Worm (Caenorhabditis elegans) whole organism, young adult: ENCODE measurements around the gene mom-1.

Experiments
- B0261.1 ChIP-seq: sonication (generic microtip); optimal IDR thresholded peaks from 2 replicates; lab custom pipeline; 2016; ENCODE audit warnings: mild to moderate bottlenecking, missing genetic modification characterization, moderate library complexity, missing compliant biosample characterization
- C06A6.2 ChIP-seq: fragments of 200-800 bp; sonication (Bioruptor generic); conservative IDR thresholded peaks from 2 replicates; pipeline ENCODE4 v1.3.6; 2022; ENCODE audit warnings: missing genetic modification characterization, missing compliant biosample characterization
- F10E7.11 ChIP-seq: sonication (generic microtip); optimal IDR thresholded peaks from 2 replicates; lab custom pipeline; 2017; ENCODE audit warnings: mild to moderate bottlenecking, missing genetic modification characterization, moderate library complexity, missing compliant biosample characterization
- F23B12.7 ChIP-seq: sonication (generic microtip); optimal IDR thresholded peaks from 2 replicates; lab custom pipeline; 2017; ENCODE audit warnings: missing genetic modification characterization, mild to moderate bottlenecking, missing compliant biosample characterization, antibody characterized with exemption, moderate library complexity; ENCODE audit not compliant: insufficient read depth
- F37B4.10 ChIP-seq: fragments of 200-800 bp; sonication (Bioruptor generic); IDR thresholded peaks from 2 replicates; pipeline ENCODE4 v1.3.6; 2022; ENCODE audit warnings: missing genetic modification characterization, missing compliant biosample characterization
- F39B2.1 ChIP-seq: fragments of 200-800 bp; sonication (Bioruptor generic); IDR thresholded peaks from 2 replicates; pipeline ENCODE4 v1.3.6; 2022; ENCODE audit warnings: missing genetic modification reagents, missing genetic modification characterization, missing compliant biosample characterization
- F49E8.2 ChIP-seq: sonication (generic microtip); optimal IDR thresholded peaks from 3 replicates; lab custom pipeline; 2017; ENCODE audit warnings: missing genetic modification characterization, mild to moderate bottlenecking, missing compliant biosample characterization, antibody characterized with exemption, moderate library complexity; ENCODE audit not compliant: insufficient read depth
- F57C9.4 ChIP-seq: sonication (generic microtip); optimal IDR thresholded peaks from 2 replicates; lab custom pipeline; 2017; ENCODE audit warnings: mild to moderate bottlenecking, missing genetic modification characterization, missing compliant biosample characterization
- K12H6.12 ChIP-seq: fragments of 200-800 bp; sonication (Bioruptor generic); optimal IDR thresholded peaks from 2 replicates; lab custom pipeline; 2018; ENCODE audit warnings: mild to moderate bottlenecking, missing genetic modification characterization, missing compliant biosample characterization
- Y53G8AR.9 ChIP-seq: fragments of 200-800 bp; sonication (Bioruptor generic); conservative IDR thresholded peaks from 2 replicates; pipeline ENCODE4 v1.3.6; 2022; ENCODE audit warnings: missing genetic modification reagents, missing genetic modification characterization, missing compliant biosample characterization
- Y56A3A.18 ChIP-seq: fragments of 200-800 bp; sonication (Bioruptor generic); IDR thresholded peaks from 2 replicates; pipeline ENCODE4 v1.3.6; 2022; ENCODE audit warnings: missing genetic modification reagents, missing genetic modification characterization, missing compliant biosample characterization
- Y67H2A.10 ChIP-seq: fragments of 200-800 bp; sonication (Bioruptor generic); conservative IDR thresholded peaks from 2 replicates; pipeline ENCODE4 v1.3.6; 2022; ENCODE audit warnings: missing genetic modification reagents, missing genetic modification characterization, missing compliant biosample characterization
- Y95B8A.8 ChIP-seq: fragments of 200-800 bp; sonication (Bioruptor generic); IDR thresholded peaks from 2 replicates; pipeline ENCODE4 v1.3.6; 2022; ENCODE audit warnings: missing genetic modification reagents, missing genetic modification characterization, missing compliant biosample characterization
- ZK185.1 ChIP-seq: sonication (generic microtip); optimal IDR thresholded peaks from 2 replicates; lab custom pipeline; 2016; ENCODE audit warnings: mild to moderate bottlenecking, missing genetic modification characterization, missing compliant biosample characterization; ENCODE audit not compliant: poor library complexity, severe bottlenecking
- akir-1 ChIP-seq: fragments of 200-800 bp; sonication (Bioruptor generic); optimal IDR thresholded peaks from 2 replicates; lab custom pipeline; 2018; ENCODE audit warnings: mild to moderate bottlenecking, missing genetic modification characterization, moderate library complexity, missing compliant biosample characterization
- atf-7 ChIP-seq: sonication (generic microtip); optimal IDR thresholded peaks from 2 replicates; lab custom pipeline; 2017; ENCODE audit warnings: mild to moderate bottlenecking, missing genetic modification characterization, missing compliant biosample characterization
- attf-5 ChIP-seq: fragments of 200-800 bp; sonication (Bioruptor generic); optimal IDR thresholded peaks from 2 replicates; lab custom pipeline; 2018; ENCODE audit warnings: mild to moderate bottlenecking, missing genetic modification characterization, missing compliant biosample characterization
- attf-6 ChIP-seq: fragments of 200-800 bp; sonication (Bioruptor generic); IDR thresholded peaks from 2 replicates; pipeline ENCODE4 v1.3.6; 2022; ENCODE audit warnings: missing genetic modification reagents, missing genetic modification characterization, missing compliant biosample characterization
- cebp-1 ChIP-seq, 2 experiments: fragments of 200-800 bp in 1 of 2; sonication (Bioruptor generic) in 1 of 2; sonication (generic microtip) in 1 of 2; IDR thresholded peaks in 1 of 2; optimal IDR thresholded peaks in 1 of 2; 2 replicates each; pipeline versions ENCODE4 v1.3.6 to Lab custom; 2017 to 2022; ENCODE audit warnings: missing compliant biosample characterization in 2 of 2, missing genetic modification characterization in 2 of 2, mild to moderate bottlenecking in 1 of 2, missing genetic modification reagents in 1 of 2, moderate library complexity in 1 of 2
- cebp-2 ChIP-seq: fragments of 200-800 bp; sonication (Bioruptor generic); IDR thresholded peaks from 2 replicates; pipeline ENCODE4 v1.3.6; 2022; ENCODE audit warnings: missing genetic modification characterization, missing compliant biosample characterization
- ceh-27 ChIP-seq: fragments of 200-800 bp; sonication (Bioruptor generic); optimal IDR thresholded peaks from 2 replicates; lab custom pipeline; 2018; ENCODE audit warnings: mild to moderate bottlenecking, missing genetic modification characterization, moderate library complexity, missing compliant biosample characterization
- ceh-58 ChIP-seq: fragments of 200-800 bp; sonication (Bioruptor generic); IDR thresholded peaks from 2 replicates; pipeline ENCODE4 v1.3.6; 2022; ENCODE audit warnings: missing genetic modification characterization, missing compliant biosample characterization
- ceh-91 ChIP-seq: fragments of 200-800 bp; sonication (Bioruptor generic); IDR thresholded peaks from 2 replicates; pipeline ENCODE4 v1.3.6; 2022; ENCODE audit warnings: missing genetic modification reagents, missing genetic modification characterization, missing compliant biosample characterization
- die-1 ChIP-seq: sonication (generic microtip); optimal IDR thresholded peaks from 2 replicates; lab custom pipeline; 2016; ENCODE audit warnings: missing genotype, mild to moderate bottlenecking, missing genetic modification characterization, missing compliant biosample characterization
- dpff-1 ChIP-seq: sonication (generic microtip); optimal IDR thresholded peaks from 2 replicates; lab custom pipeline; 2017; ENCODE audit warnings: mild to moderate bottlenecking, missing genetic modification characterization, missing compliant biosample characterization
- dpl-1 ChIP-seq: fragments of 150-350 bp; optimal IDR thresholded peaks from 2 replicates; lab custom pipeline; 2014; ENCODE audit warnings: missing biosample characterization, missing genetic modification reagents, missing genetic modification characterization
- ekl-4 ChIP-seq: fragments of 200-800 bp; sonication (Bioruptor generic); IDR thresholded peaks from 2 replicates; pipeline ENCODE4 v1.3.6; 2022; ENCODE audit warnings: missing genetic modification reagents, missing genetic modification characterization, missing compliant biosample characterization
- ets-4 ChIP-seq: fragments of 200-800 bp; sonication (Bioruptor generic); optimal IDR thresholded peaks from 2 replicates; lab custom pipeline; 2018; ENCODE audit warnings: mild to moderate bottlenecking, missing genetic modification characterization, missing compliant biosample characterization
- fkh-3 ChIP-seq: sonication (generic microtip); optimal IDR thresholded peaks from 2 replicates; lab custom pipeline; 2016; ENCODE audit warnings: mild to moderate bottlenecking, missing genetic modification characterization, missing compliant biosample characterization
- gei-17 ChIP-seq: fragments of 200-800 bp; sonication (Bioruptor generic); optimal IDR thresholded peaks from 2 replicates; lab custom pipeline; 2018; ENCODE audit warnings: mild to moderate bottlenecking, missing genetic modification characterization, missing compliant biosample characterization
- hlh-12 ChIP-seq: sonication (generic microtip); optimal IDR thresholded peaks from 2 replicates; lab custom pipeline; 2016; ENCODE audit warnings: missing genetic modification characterization, missing compliant biosample characterization
- hlh-26 ChIP-seq: fragments of 200-800 bp; sonication (Bioruptor generic); conservative IDR thresholded peaks from 2 replicates; pipeline ENCODE4 v1.3.6; 2022; ENCODE audit warnings: missing genetic modification reagents, missing genetic modification characterization, missing compliant biosample characterization
- hmg-1.2 ChIP-seq: fragments of 200-800 bp; sonication (Bioruptor generic); IDR thresholded peaks from 2 replicates; pipeline ENCODE4 v1.3.6; 2022; ENCODE audit warnings: missing genetic modification reagents, missing genetic modification characterization, missing compliant biosample characterization
- hrde-1 ChIP-seq: sonication (generic microtip); optimal IDR thresholded peaks from 2 replicates; lab custom pipeline; 2016; ENCODE audit warnings: missing genetic modification characterization, mild to moderate bottlenecking, missing compliant biosample characterization, moderate library complexity, missing genotype, missing genetic modification reagents, borderline replicate concordance
- let-526 ChIP-seq: fragments of 200-800 bp; sonication (Bioruptor generic); IDR thresholded peaks from 2 replicates; pipeline ENCODE4 v1.3.6; 2022; ENCODE audit warnings: missing genetic modification reagents, missing genetic modification characterization, missing compliant biosample characterization
- lin-54 ChIP-seq: fragments of 200-800 bp; sonication (Bioruptor generic); optimal IDR thresholded peaks from 2 replicates; lab custom pipeline; 2018; ENCODE audit warnings: mild to moderate bottlenecking, missing genetic modification characterization, missing compliant biosample characterization
- lir-1 ChIP-seq: fragments of 200-800 bp; sonication (Bioruptor generic); conservative IDR thresholded peaks from 2 replicates; pipeline ENCODE4 v1.3.6; 2022; ENCODE audit warnings: missing genetic modification reagents, missing genetic modification characterization, missing compliant biosample characterization
- lsy-27 ChIP-seq: sonication (generic microtip); optimal IDR thresholded peaks from 2 replicates; lab custom pipeline; 2017; ENCODE audit warnings: missing genetic modification characterization, mild to moderate bottlenecking, missing compliant biosample characterization, antibody characterized with exemption, missing genotype, borderline replicate concordance; ENCODE audit not compliant: insufficient read depth
- madf-3 ChIP-seq: fragments of 200-800 bp; sonication (Bioruptor generic); IDR thresholded peaks from 2 replicates; pipeline ENCODE4 v1.3.6; 2022; ENCODE audit warnings: missing genetic modification reagents, missing genetic modification characterization, missing compliant biosample characterization
- nhr-120 ChIP-seq: fragments of 200-800 bp; sonication (Bioruptor generic); IDR thresholded peaks from 2 replicates; pipeline ENCODE4 v1.3.6; 2022; ENCODE audit warnings: missing genetic modification characterization, missing compliant biosample characterization
- nhr-179 ChIP-seq: sonication (generic microtip); optimal IDR thresholded peaks from 2 replicates; lab custom pipeline; 2016; ENCODE audit warnings: mild to moderate bottlenecking, missing genetic modification characterization, missing compliant biosample characterization
- nhr-90 ChIP-seq: sonication (generic microtip); optimal IDR thresholded peaks from 2 replicates; lab custom pipeline; 2016; ENCODE audit warnings: missing genotype, mild to moderate bottlenecking, missing genetic modification characterization, missing compliant biosample characterization
- sdz-38 ChIP-seq: sonication (generic microtip); optimal IDR thresholded peaks from 2 replicates; lab custom pipeline; 2016; ENCODE audit warnings: missing genotype, missing genetic modification characterization, missing compliant biosample characterization
- sptf-2 ChIP-seq: fragments of 200-800 bp; sonication (Bioruptor generic); optimal IDR thresholded peaks from 2 replicates; lab custom pipeline; 2018; ENCODE audit warnings: mild to moderate bottlenecking, missing genetic modification characterization, missing compliant biosample characterization
- tlf-1 ChIP-seq: fragments of 200-800 bp; sonication (Bioruptor generic); optimal IDR thresholded peaks from 2 replicates; lab custom pipeline; 2018; ENCODE audit warnings: mild to moderate bottlenecking, missing genetic modification characterization, missing compliant biosample characterization
- ztf-22 ChIP-seq: fragments of 200-800 bp; sonication (Bioruptor generic); optimal IDR thresholded peaks from 2 replicates; lab custom pipeline; 2018; ENCODE audit warnings: mild to moderate bottlenecking, missing genetic modification characterization, moderate library complexity, missing compliant biosample characterization

The mom-1 gene

ce11 chrX:6253899-6254670, 38.8 kb upstream of the mom-1 start (continued):
- TF ChIP-seq cebp-1 (GFP tag; IDR thresholded peaks at IDR 0.05; lab: Robert Waterston, UW), result peak; percentile 34; the same call in 1 of the 2 replicates
- peak; percentile 69 for TF ChIP-seq cebp-1 (tag; optimal IDR thresholded peaks at IDR 0.05; lab: Kevin White, UChicago)
- no peak for TF ChIP-seq ceh-27 (GFP tag; lab: Kevin White, UChicago)
- no peak for TF ChIP-seq F37B4.10 (GFP tag; lab: Robert Waterston, UW)
- no peak for TF ChIP-seq dpl-1 (GFP tag; lab: Kevin White, UChicago)
- peak; percentile 69 for TF ChIP-seq ekl-4 (GFP tag; lab: Robert Waterston, UW)
- TF ChIP-seq F39B2.1 (GFP tag; lab: Robert Waterston, UW), result no peak
- no peak for TF ChIP-seq gei-17 (GFP tag; lab: Kevin White, UChicago)
- TF ChIP-seq Y56A3A.18 (GFP tag; lab: Robert Waterston, UW), result peak; percentile 69; the same call in 1 of the 2 replicates
- TF ChIP-seq let-526 (GFP tag; lab: Robert Waterston, UW), result no peak; the same call in 1 of the 2 replicates
- TF ChIP-seq Y95B8A.8 (GFP tag; lab: Robert Waterston, UW), result peak; percentile 87
- peak; percentile 20 for TF ChIP-seq ets-4
- TF ChIP-seq cebp-2 (GFP tag; lab: Robert Waterston, UW), result no peak
- TF ChIP-seq atf-7, result peak; percentile 52
- TF ChIP-seq ceh-91 (GFP tag; lab: Robert Waterston, UW), result no peak
- peak; percentile 40 for TF ChIP-seq ZK185.1 (tag; lab: Kevin White, UChicago)
- peak; percentile 8 for TF ChIP-seq tlf-1 (GFP tag; lab: Kevin White, UChicago)
- peak; percentile 27 for TF ChIP-seq attf-5
- TF ChIP-seq F49E8.2 (tag; lab: Kevin White, UChicago), result no peak
- TF ChIP-seq hrde-1 (tag; lab: Kevin White, UChicago), result no peak
- peak; percentile 2 for TF ChIP-seq nhr-90 (tag; lab: Kevin White, UChicago)
- peak; percentile 1 for TF ChIP-seq ztf-22
- TF ChIP-seq F57C9.4 (tag; lab: Kevin White, UChicago), result peak; percentile 32
- no peak for TF ChIP-seq F23B12.7 (tag; lab: Kevin White, UChicago)
- TF ChIP-seq K12H6.12 (tag; lab: Kevin White, UChicago), result peak; percentile 10
- TF ChIP-seq lin-54 (GFP tag; lab: Kevin White, UChicago), result peak; percentile 48
- TF ChIP-seq madf-3, result 0 out of 2 replicates have a peak, but pooled peaks have one; percentile 54
- peak; percentile 19 for TF ChIP-seq hmg-1.2
- TF ChIP-seq sptf-2, result no peak
- no peak for TF ChIP-seq hlh-26 (GFP tag; lab: Robert Waterston, UW)
- no peak for TF ChIP-seq ceh-58 (GFP tag; lab: Robert Waterston, UW)
- TF ChIP-seq hlh-12 (tag; lab: Kevin White, UChicago), result no peak
- no peak for TF ChIP-seq die-1
- no peak for TF ChIP-seq lir-1 (GFP tag; lab: Robert Waterston, UW)
- no peak for TF ChIP-seq nhr-179
- TF ChIP-seq nhr-120 (GFP tag; lab: Robert Waterston, UW), result no peak
- no peak for TF ChIP-seq B0261.1 (tag; lab: Kevin White, UChicago)
- TF ChIP-seq dpff-1 (tag; lab: Kevin White, UChicago), result no peak
- peak; percentile 85 for TF ChIP-seq Y53G8AR.9 (GFP tag; lab: Robert Waterston, UW)
- peak; percentile 50; the same call in 1 of the 2 replicates for TF ChIP-seq attf-6 (GFP tag; lab: Robert Waterston, UW)
- peak; percentile 47 for TF ChIP-seq C06A6.2
- TF ChIP-seq lsy-27 (tag; lab: Kevin White, UChicago), result no peak
- TF ChIP-seq fkh-3, result peak; percentile 9
- no peak for TF ChIP-seq akir-1
- no peak for TF ChIP-seq Y67H2A.10 (GFP tag; lab: Robert Waterston, UW)
- no peak for TF ChIP-seq sdz-38
- TF ChIP-seq F10E7.11 (tag; lab: Kevin White, UChicago), result peak; percentile 32
